Fruit fly (Drosophila melanogaster): ENCODE measurements around the gene Or1a.

Or1a gene

dm6 chrX:314823-315222 is at the start of gene Or1a:
Or1a (plus strand) TSS chrX:315123.
- TF ChIP-seq CG5204 (GFP tag; optimal IDR thresholded peaks at IDR 0.05): no peak
- no peak for TF ChIP-seq cic (GFP tag; optimal IDR thresholded peaks at IDR 0.05)
- no peak for TF ChIP-seq Clk (GFP tag; optimal IDR thresholded peaks at IDR 0.05)
- TF ChIP-seq Mnt (GFP tag; optimal IDR thresholded peaks at IDR 0.05): no peak
- TF ChIP-seq CG14711 (tag; optimal IDR thresholded peaks at IDR 0.05): no peak
- TF ChIP-seq kay (GFP tag; ENCODE audit: borderline replicate concordance): no peak
- no peak for TF ChIP-seq Hr96 (GFP tag; optimal IDR thresholded peaks at IDR 0.05)
- TF ChIP-seq CG33017 (tag; optimal IDR thresholded peaks at IDR 0.05): no peak

DNA sequence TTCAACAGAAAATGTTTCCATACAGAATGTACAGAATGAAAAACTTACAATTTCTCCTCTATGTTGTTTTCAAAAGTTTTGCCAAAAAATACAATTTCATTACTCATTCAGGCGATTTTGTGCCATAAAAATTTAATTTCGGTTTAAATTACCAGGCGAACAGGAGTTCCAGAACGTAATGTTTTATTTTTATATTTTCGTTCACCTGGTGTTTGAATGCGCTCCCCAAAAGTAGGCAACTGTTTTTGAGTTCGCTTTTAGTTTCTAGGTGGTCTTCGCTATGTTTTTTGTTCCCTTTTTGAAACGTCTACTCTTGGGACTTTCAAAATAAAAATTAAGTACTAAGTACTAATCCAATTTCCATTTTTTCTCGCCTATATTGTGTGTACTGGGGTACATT is 49.2 kb upstream of the Or1a start:
- TF ChIP-seq Clk (GFP tag; optimal IDR thresholded peaks at IDR 0.05): no peak
- no peak for TF ChIP-seq CG14711 (tag; optimal IDR thresholded peaks at IDR 0.05)
- TF ChIP-seq cic (GFP tag; optimal IDR thresholded peaks at IDR 0.05): no peak
- TF ChIP-seq ovo (GFP tag; optimal IDR thresholded peaks at IDR 0.05): no peak
- peak; percentile 70 for TF ChIP-seq kay (GFP tag; ENCODE audit: borderline replicate concordance)

DNA sequence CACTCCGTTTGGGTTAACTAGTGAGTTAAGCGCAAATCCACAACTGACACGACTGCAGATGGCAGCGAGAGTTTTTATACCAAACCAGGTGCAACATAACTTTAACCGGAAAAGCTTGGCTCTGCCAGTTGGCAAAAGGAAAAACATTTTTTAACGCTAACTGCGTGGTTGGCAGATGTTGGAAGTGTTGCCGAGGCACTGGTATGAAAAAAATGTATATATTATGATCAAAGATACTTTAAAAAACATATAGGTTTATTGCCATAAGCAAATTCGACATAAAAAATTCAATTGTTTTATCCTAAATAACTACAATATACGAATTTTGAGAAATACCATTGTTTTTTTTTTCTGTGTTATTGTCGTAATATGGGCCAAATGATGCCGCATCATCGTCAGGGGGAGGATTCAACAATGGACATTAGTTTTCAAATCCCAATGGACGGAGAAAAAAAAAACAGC is 47.9 kb upstream of the Or1a start, which contains the start of gene CG13376:
TSS of gene CG13376 (minus strand) at position 51 of the 462 bp plus-strand sequence.
- TF ChIP-seq bab1 (GFP tag; optimal IDR thresholded peaks at IDR 0.05) (no peak), cic (GFP tag; optimal IDR thresholded peaks at IDR 0.05) (no peak), CG7101 (tag; optimal IDR thresholded peaks at IDR 0.05) (no peak), CG33017 (tag; optimal IDR thresholded peaks at IDR 0.05) (no peak), CG5204 (GFP tag; optimal IDR thresholded peaks at IDR 0.05) (no peak), cnc (optimal IDR thresholded peaks at IDR 0.05) (no peak), kay (GFP tag; ENCODE audit: borderline replicate concordance) (no peak), CG11617 (GFP tag; optimal IDR thresholded peaks at IDR 0.05) (no peak), CG7045 (GFP tag; optimal IDR thresholded peaks at IDR 0.05) (no peak), CG14711 (tag; optimal IDR thresholded peaks at IDR 0.05) (no peak), Mnt (GFP tag; optimal IDR thresholded peaks at IDR 0.05) (no peak), pad (GFP tag; optimal IDR thresholded peaks at IDR 0.05) (no peak), Hr96 (GFP tag; optimal IDR thresholded peaks at IDR 0.05) (no peak), Clk (GFP tag; optimal IDR thresholded peaks at IDR 0.05) (no peak), Crg-1 (GFP tag; optimal IDR thresholded peaks at IDR 0.05) (no peak), tj (GFP tag; optimal IDR thresholded peaks at IDR 0.05) (no peak), toe (GFP tag; optimal IDR thresholded peaks at IDR 0.05) (no peak), ovo (GFP tag; optimal IDR thresholded peaks at IDR 0.05) (no peak), CG12768 (GFP tag; optimal IDR thresholded peaks at IDR 0.05) (no peak)

- no peak for TF ChIP-seq CG5204 (GFP tag; optimal IDR thresholded peaks at IDR 0.05)
- no peak for TF ChIP-seq CG7101 (tag; optimal IDR thresholded peaks at IDR 0.05)
- TF ChIP-seq cic (GFP tag; optimal IDR thresholded peaks at IDR 0.05): no peak
- TF ChIP-seq Clk (GFP tag; optimal IDR thresholded peaks at IDR 0.05): no peak
- no peak for TF ChIP-seq Crg-1 (GFP tag; optimal IDR thresholded peaks at IDR 0.05)
- no peak for TF ChIP-seq bab1 (GFP tag; optimal IDR thresholded peaks at IDR 0.05)
- no peak for TF ChIP-seq pad (GFP tag; optimal IDR thresholded peaks at IDR 0.05)
- TF ChIP-seq CG14711 (tag; optimal IDR thresholded peaks at IDR 0.05): no peak
- TF ChIP-seq CG1620 (GFP tag; optimal IDR thresholded peaks at IDR 0.05): no peak
- TF ChIP-seq kay (GFP tag; ENCODE audit: borderline replicate concordance): no peak
- no peak for TF ChIP-seq CG11617 (GFP tag; optimal IDR thresholded peaks at IDR 0.05)
- no peak for TF ChIP-seq ovo (GFP tag; optimal IDR thresholded peaks at IDR 0.05)
- no peak for TF ChIP-seq tj (GFP tag; optimal IDR thresholded peaks at IDR 0.05)
- no peak for TF ChIP-seq CG12768 (GFP tag; optimal IDR thresholded peaks at IDR 0.05)
- no peak for TF ChIP-seq Mnt (GFP tag; optimal IDR thresholded peaks at IDR 0.05)
- no peak for TF ChIP-seq CG33017 (tag; optimal IDR thresholded peaks at IDR 0.05)
- no peak for TF ChIP-seq cnc (optimal IDR thresholded peaks at IDR 0.05)
- no peak for TF ChIP-seq Hr96 (GFP tag; optimal IDR thresholded peaks at IDR 0.05)
These were observed 46.9 kb upstream of the Or1a start for dm6 chrX:267979-268378.

DNA sequence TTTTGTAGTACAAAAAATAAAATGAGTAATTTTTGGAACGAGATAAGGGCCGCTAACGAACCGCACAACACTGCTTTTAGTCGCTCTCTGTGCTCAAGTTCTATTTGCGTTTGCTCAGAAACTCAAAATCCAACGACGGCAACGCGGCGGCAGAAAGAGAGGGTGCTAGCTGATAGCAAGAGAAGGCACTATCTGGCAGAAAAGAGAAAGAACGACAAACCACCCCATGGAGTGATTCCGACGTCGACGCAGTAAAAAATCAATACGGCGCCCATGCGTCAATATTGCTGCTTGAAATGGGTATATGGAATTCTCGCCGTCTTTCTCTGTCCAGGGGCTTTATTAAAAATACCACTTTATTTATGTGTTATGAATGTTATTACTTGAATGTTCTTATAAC is 38.9 kb upstream of the Or1a start:
- TF ChIP-seq CG12768 (GFP tag; optimal IDR thresholded peaks at IDR 0.05) (no peak), tj (GFP tag; optimal IDR thresholded peaks at IDR 0.05) (peak; percentile 25)

dm6 chrX:276569-276968 is 38.4 kb upstream of the Or1a start:
- no peak for TF ChIP-seq Hr96 (GFP tag; optimal IDR thresholded peaks at IDR 0.05)
- no peak for TF ChIP-seq cic (GFP tag; optimal IDR thresholded peaks at IDR 0.05)
- no peak for TF ChIP-seq Crg-1 (GFP tag; optimal IDR thresholded peaks at IDR 0.05)
- no peak for TF ChIP-seq tj (GFP tag; optimal IDR thresholded peaks at IDR 0.05)
- no peak for TF ChIP-seq Clk (GFP tag; optimal IDR thresholded peaks at IDR 0.05)
- no peak for TF ChIP-seq cnc (optimal IDR thresholded peaks at IDR 0.05)

- TF ChIP-seq CG14711 (tag; optimal IDR thresholded peaks at IDR 0.05): no peak
- peak; percentile 56 for TF ChIP-seq kay (GFP tag; ENCODE audit: borderline replicate concordance)
These were observed 37.0 kb upstream of the Or1a start for dm6 chrX:277885-278284.
